Worm (Caenorhabditis elegans): ENCODE measurements around the gene pqn-15.

pqn-15 gene

DNA sequence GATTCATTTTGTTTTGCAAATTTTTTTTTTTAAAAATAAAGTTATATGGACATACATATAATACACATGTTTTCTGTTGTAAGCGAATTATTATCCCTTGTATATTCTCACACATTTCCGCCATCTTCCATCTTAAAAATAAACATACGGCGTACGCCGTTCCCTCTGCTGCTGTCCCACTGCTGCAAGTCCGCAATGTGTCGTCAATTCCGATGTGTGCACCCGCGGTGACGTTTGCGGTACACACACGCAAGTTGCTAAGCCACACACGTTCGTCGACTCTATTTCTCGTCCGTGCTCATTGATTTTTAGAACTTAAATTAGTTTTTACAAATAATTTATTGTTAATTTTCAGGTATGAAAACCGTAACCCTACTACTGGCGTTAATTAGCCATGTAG is 46.5 kb downstream of the pqn-15 start, which contains the start of gene C52B9.4:
C52B9.4 (plus strand) TSS at position 356 of the 400 bp plus-strand sequence.
- TF ChIP-seq lin-13 (GFP tag; optimal IDR thresholded peaks at IDR 0.05) (no peak), zag-1 (tag; optimal IDR thresholded peaks at IDR 0.05) (no peak), sma-3 (GFP tag; optimal IDR thresholded peaks at IDR 0.05) (peak; percentile 48), nhr-25 (tag; optimal IDR thresholded peaks at IDR 0.05) (peak; percentile 9), lin-11 (tag; optimal IDR thresholded peaks at IDR 0.05) (peak; percentile 40), egl-27 (tag; optimal IDR thresholded peaks at IDR 0.05) (peak; percentile 14), peb-1 (tag; optimal IDR thresholded peaks at IDR 0.05) (no peak), F13H6.1 (tag; optimal IDR thresholded peaks at IDR 0.05) (peak; percentile 39), nhr-6 (tag; optimal IDR thresholded peaks at IDR 0.05) (no peak), ama-1 (optimal IDR thresholded peaks at IDR 0.05) (no peak), snpc-4 (tag; optimal IDR thresholded peaks at IDR 0.05) (no peak), crh-2 (tag; optimal IDR thresholded peaks at IDR 0.05) (peak; percentile 84), C34F6.9 (tag; optimal IDR thresholded peaks at IDR 0.05) (peak; percentile 45), mbf-1 (tag; optimal IDR thresholded peaks at IDR 0.05) (no peak), nhr-21 (tag; optimal IDR thresholded peaks at IDR 0.05) (no peak), nhr-129 (tag; optimal IDR thresholded peaks at IDR 0.05) (peak; percentile 35), alr-1 (tag; optimal IDR thresholded peaks at IDR 0.05) (no peak), aly-2 (tag; optimal IDR thresholded peaks at IDR 0.05) (no peak), elt-1 (tag; optimal IDR thresholded peaks at IDR 0.05) (no peak), ztf-4 (tag; optimal IDR thresholded peaks at IDR 0.05) (no peak), mab-5 (tag; optimal IDR thresholded peaks at IDR 0.05) (no peak), lsy-2 (tag; optimal IDR thresholded peaks at IDR 0.05) (peak in 1 of 2 experiments; percentile 56), unc-55 (GFP tag; optimal IDR thresholded peaks at IDR 0.05) (peak; percentile 50), mdl-1 (tag; optimal IDR thresholded peaks at IDR 0.05) (no peak), nhr-23 (tag; optimal IDR thresholded peaks at IDR 0.05) (no peak), fos-1 (tag; optimal IDR thresholded peaks at IDR 0.05) (peak; percentile 7), nhr-237 (tag; optimal IDR thresholded peaks at IDR 0.05) (no peak), Y55F3AM.14 (GFP tag; optimal IDR thresholded peaks at IDR 0.05) (no peak), dmd-4 (tag; optimal IDR thresholded peaks at IDR 0.05) (no peak), sma-9 (GFP tag; optimal IDR thresholded peaks at IDR 0.05) (peak; percentile 42), sma-9 (tag; optimal IDR thresholded peaks at IDR 0.05) (no peak), unc-62 (GFP tag; optimal IDR thresholded peaks at IDR 0.05) (no peak), blmp-1 (tag; optimal IDR thresholded peaks at IDR 0.05; ENCODE audit: insufficient read depth) (no peak), nhr-11 (tag; optimal IDR thresholded peaks at IDR 0.05) (no peak), ztf-11 (tag; optimal IDR thresholded peaks at IDR 0.05) (no peak), gmeb-1 (tag; optimal IDR thresholded peaks at IDR 0.05) (peak; percentile 19), sem-4 (tag; optimal IDR thresholded peaks at IDR 0.05) (no peak)

ce11 chrX:4256761-4257160 is 50.0 kb downstream of the pqn-15 start, which contains the start of gene srv-6:
TSS of gene srv-6 (plus strand) at chrX:4257061.
- TF ChIP-seq fos-1 (tag; optimal IDR thresholded peaks at IDR 0.05) (no peak), nhr-237 (tag; optimal IDR thresholded peaks at IDR 0.05) (no peak), nhr-77 (tag; optimal IDR thresholded peaks at IDR 0.05) (no peak), elt-1 (tag; optimal IDR thresholded peaks at IDR 0.05) (no peak), gmeb-1 (tag; optimal IDR thresholded peaks at IDR 0.05) (no peak), unc-39 (tag; optimal IDR thresholded peaks at IDR 0.05) (no peak), skn-1 (tag; optimal IDR thresholded peaks at IDR 0.05) (no peak), lin-39 (tag; optimal IDR thresholded peaks at IDR 0.05) (no peak), nhr-12 (tag; optimal IDR thresholded peaks at IDR 0.05) (no peak), Y55F3AM.14 (GFP tag; optimal IDR thresholded peaks at IDR 0.05) (no peak), nhr-129 (tag; optimal IDR thresholded peaks at IDR 0.05) (no peak), ZK546.5 (tag; optimal IDR thresholded peaks at IDR 0.05) (no peak), peb-1 (tag; optimal IDR thresholded peaks at IDR 0.05) (no peak), nhr-10 (tag; optimal IDR thresholded peaks at IDR 0.05) (no peak), unc-55 (GFP tag; optimal IDR thresholded peaks at IDR 0.05) (no peak), ceh-16 (tag; optimal IDR thresholded peaks at IDR 0.05) (no peak), aly-2 (tag; optimal IDR thresholded peaks at IDR 0.05) (no peak), nhr-25 (tag; optimal IDR thresholded peaks at IDR 0.05) (no peak), nhr-23 (tag; optimal IDR thresholded peaks at IDR 0.05) (no peak), ztf-1 (GFP tag; conservative IDR thresholded peaks at IDR 0.05) (no peak)
